Worm (Caenorhabditis elegans) whole organism, L2 larva: Measurements from ENCODE around the gene gvd-1.
A peak's percentile ranks its signal among the peaks of the same experiment; 100 is the strongest.

Experiments
- alr-1 ChIP-seq: fragments of 150-350 bp; optimal IDR thresholded peaks from 2 replicates; lab custom pipeline; 2014; ENCODE audit warnings: missing biosample characterization, missing genetic modification characterization
- fos-1 ChIP-seq: fragments of 150-350 bp; optimal IDR thresholded peaks from 2 replicates; lab custom pipeline; 2014; ENCODE audit warnings: missing biosample characterization, missing genetic modification characterization
- nhr-237 ChIP-seq: fragments of 150-350 bp; optimal IDR thresholded peaks from 2 replicates; lab custom pipeline; 2014; ENCODE audit warnings: missing biosample characterization, missing genetic modification characterization
- nhr-25 ChIP-seq: fragments of 150-350 bp; sonication (generic microtip); optimal IDR thresholded peaks from 3 replicates; lab custom pipeline; 2014; ENCODE audit warnings: missing biosample characterization, missing genetic modification characterization
- unc-55 ChIP-seq: fragments of 150-350 bp; sonication (generic microtip); optimal IDR thresholded peaks from 3 replicates; lab custom pipeline; 2014; ENCODE audit warnings: missing biosample characterization, missing genetic modification reagents, missing genetic modification characterization

DNA sequence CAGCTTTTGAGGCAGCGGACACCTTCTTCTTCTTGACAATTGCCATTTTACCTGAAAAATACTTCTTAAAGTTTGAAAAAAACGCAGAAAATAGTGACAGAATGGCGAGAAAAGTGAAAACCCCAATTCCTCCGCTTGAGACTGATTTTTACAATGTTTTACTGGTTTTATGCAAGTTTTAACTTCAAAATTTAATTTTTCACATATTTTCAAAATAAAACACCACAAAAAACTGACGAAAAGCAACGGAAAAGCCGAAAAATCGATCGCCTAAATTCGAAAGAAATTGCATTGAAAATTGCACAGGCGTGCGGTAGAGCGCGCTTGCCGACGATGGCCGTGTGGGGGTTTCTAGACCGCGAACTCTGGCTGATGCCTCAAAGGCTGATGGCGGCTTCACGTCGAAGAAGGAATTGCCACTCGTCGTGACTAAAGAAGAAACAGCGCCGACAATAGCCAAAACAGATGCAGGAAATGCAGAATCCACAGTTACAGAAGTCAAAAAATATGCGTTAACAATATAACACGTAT lies 18.3 kb upstream of the gvd-1 start, which contains the start of gene nsun-1:
- TF ChIP-seq nhr-237 (tag; lab: Kevin White, UChicago): no peak
- TF ChIP-seq alr-1 (tag; lab: Kevin White, UChicago): no peak
- peak; percentile 34 for TF ChIP-seq fos-1 (tag; lab: Kevin White, UChicago)
- TF ChIP-seq unc-55 (GFP tag; lab: Kevin White, UChicago): peak; percentile 75
- no peak for TF ChIP-seq nhr-25 (tag; lab: Kevin White, UChicago)
